Worm (Caenorhabditis elegans) whole organism, late embryonic: ENCODE measurements around the gene ZK470.4.

Experiments used
- ceh-24 ChIP-seq: sonication (generic microtip); optimal IDR thresholded peaks from 2 replicates; lab custom pipeline; 2016; ENCODE audit warnings: mild to moderate bottlenecking, missing genetic modification characterization, missing compliant biosample characterization
- ceh-30 ChIP-seq: fragments of 150-350 bp; optimal IDR thresholded peaks from 2 replicates; lab custom pipeline; 2014; ENCODE audit warnings: missing biosample characterization, missing genetic modification characterization
- dmd-4 ChIP-seq: sonication (generic microtip); optimal IDR thresholded peaks from 2 replicates; lab custom pipeline; 2016; ENCODE audit warnings: borderline replicate concordance, missing genetic modification characterization, missing compliant biosample characterization
- ets-4 ChIP-seq: sonication (generic microtip); optimal IDR thresholded peaks from 2 replicates; lab custom pipeline; 2016; ENCODE audit warnings: missing genetic modification characterization, missing compliant biosample characterization
- fkh-10 ChIP-seq: fragments of 150-350 bp; optimal IDR thresholded peaks from 2 replicates; lab custom pipeline; 2014; ENCODE audit warnings: missing biosample characterization, missing genetic modification reagents, missing genetic modification characterization
- nfya-1 ChIP-seq: sonication (generic microtip); optimal IDR thresholded peaks from 2 replicates; lab custom pipeline; 2017; ENCODE audit warnings: missing genetic modification characterization, mild to moderate bottlenecking, missing compliant biosample characterization, antibody characterized with exemption, moderate library complexity
- nhr-11 ChIP-seq: fragments of 150-350 bp; optimal IDR thresholded peaks from 2 replicates; lab custom pipeline; 2014; ENCODE audit warnings: missing biosample characterization, missing genetic modification characterization
- pag-3 ChIP-seq: sonication (generic microtip); optimal IDR thresholded peaks from 2 replicates; lab custom pipeline; 2016; ENCODE audit warnings: missing compliant biosample characterization, missing genetic modification characterization, borderline replicate concordance
- pqm-1 ChIP-seq: sonication (generic microtip); optimal IDR thresholded peaks from 2 replicates; lab custom pipeline; 2016; ENCODE audit warnings: missing genetic modification characterization, missing compliant biosample characterization
- sox-2 ChIP-seq: fragments of 200-800 bp; sonication (Bioruptor generic); IDR thresholded peaks from 2 replicates; pipeline ENCODE4 v1.3.6; 2022; ENCODE audit warnings: missing genetic modification reagents, missing genetic modification characterization, missing compliant biosample characterization

DNA sequence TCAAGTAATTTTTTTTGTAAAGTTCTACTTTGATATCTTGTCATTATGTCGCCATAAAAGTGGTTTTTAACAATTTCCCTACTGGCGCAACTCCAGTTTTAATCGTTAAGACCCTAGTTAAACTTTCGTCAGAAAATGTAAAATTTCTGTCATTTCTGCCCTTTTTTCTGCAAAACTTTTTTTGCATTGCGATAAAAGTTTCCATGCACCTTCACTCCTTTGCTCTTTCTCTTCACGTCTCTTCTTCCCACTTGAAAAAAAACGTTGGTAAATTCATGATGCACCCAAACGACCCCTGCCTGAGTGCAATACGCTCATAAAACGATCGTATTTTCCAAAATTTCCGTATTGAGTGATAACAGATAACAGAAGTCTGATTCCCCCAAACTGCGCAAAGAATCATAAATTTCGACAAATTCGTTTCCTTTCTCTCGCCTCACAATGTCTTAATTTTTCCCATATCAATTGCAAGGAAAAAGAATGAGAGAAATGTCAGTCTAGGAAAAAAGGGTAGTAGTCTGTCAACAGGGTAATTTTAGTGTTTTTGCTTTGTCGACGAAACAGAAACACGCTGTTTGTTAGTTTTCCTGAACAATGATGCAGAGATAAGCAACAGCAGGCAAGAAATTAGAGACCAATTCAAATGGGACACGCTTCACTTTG, 1.3 kb upstream of the ZK470.4 start:
- TF ChIP-seq pqm-1 (tag; lab: Kevin White, UChicago): no peak
- no peak for TF ChIP-seq ets-4 (tag; lab: Kevin White, UChicago)
- no peak for TF ChIP-seq fkh-10 (GFP tag; lab: Kevin White, UChicago)
- TF ChIP-seq nhr-11 (tag; lab: Kevin White, UChicago): no peak
- TF ChIP-seq dmd-4 (tag; lab: Kevin White, UChicago): no peak
- no peak for TF ChIP-seq ceh-30
- TF ChIP-seq sox-2 (GFP tag; lab: Robert Waterston, UW): no peak
- no peak for TF ChIP-seq ceh-24 (tag; lab: Kevin White, UChicago)
- TF ChIP-seq nfya-1 (tag; lab: Kevin White, UChicago): no peak
- no peak for TF ChIP-seq pag-3 (tag; lab: Kevin White, UChicago)
